Worm (Caenorhabditis elegans) whole organism, L4/young adult: Measurements from ENCODE around the gene F36F12.1.
"Not testable (repeated sequence)": the region's sequence is repeated elsewhere in the genome, so short reads cannot be mapped to it uniquely, and the experiment has no call there.

Experiments
- W03F9.2 ChIP-seq: fragments of 150-350 bp; optimal IDR thresholded peaks from 2 replicates; lab custom pipeline; 2014; ENCODE audit warnings: missing biosample characterization, missing genetic modification characterization
- dao-5 ChIP-seq: sonication (generic microtip); optimal IDR thresholded peaks from 2 replicates; lab custom pipeline; 2016; ENCODE audit warnings: missing genotype, missing genetic modification characterization, moderate library complexity, missing compliant biosample characterization
- him-1 ChIP-seq: sonication (generic microtip); optimal IDR thresholded peaks from 2 replicates; lab custom pipeline; 2016; ENCODE audit warnings: missing genotype, missing genetic modification reagents, missing genetic modification characterization, missing compliant biosample characterization

The F36F12.1 gene

DNA sequence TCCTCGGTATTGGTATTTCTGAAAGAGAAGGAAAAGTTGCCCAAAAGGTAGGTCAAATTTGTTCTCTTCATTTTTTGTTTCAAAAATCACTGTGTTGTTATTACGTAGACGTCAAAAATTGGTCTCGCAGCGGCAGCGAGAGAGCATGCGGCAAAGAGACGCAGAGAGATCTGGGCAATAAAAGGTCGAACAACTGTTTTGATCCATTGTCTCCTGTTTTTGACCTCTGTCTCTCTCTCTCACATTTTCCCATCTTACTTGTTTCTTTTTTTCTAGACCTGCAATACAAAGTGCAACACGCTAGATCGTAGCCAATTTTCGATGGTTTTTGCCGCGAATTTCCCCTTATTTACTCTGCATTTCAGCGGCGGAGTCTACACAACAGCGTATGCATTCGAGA, 23.5 kb upstream of the F36F12.1 start:
- no peak for TF ChIP-seq dao-5 (tag; lab: Kevin White, UChicago)
- no peak for TF ChIP-seq W03F9.2 (tag; lab: Kevin White, UChicago)
- no peak for TF ChIP-seq him-1 (tag; lab: Kevin White, UChicago)

DNA sequence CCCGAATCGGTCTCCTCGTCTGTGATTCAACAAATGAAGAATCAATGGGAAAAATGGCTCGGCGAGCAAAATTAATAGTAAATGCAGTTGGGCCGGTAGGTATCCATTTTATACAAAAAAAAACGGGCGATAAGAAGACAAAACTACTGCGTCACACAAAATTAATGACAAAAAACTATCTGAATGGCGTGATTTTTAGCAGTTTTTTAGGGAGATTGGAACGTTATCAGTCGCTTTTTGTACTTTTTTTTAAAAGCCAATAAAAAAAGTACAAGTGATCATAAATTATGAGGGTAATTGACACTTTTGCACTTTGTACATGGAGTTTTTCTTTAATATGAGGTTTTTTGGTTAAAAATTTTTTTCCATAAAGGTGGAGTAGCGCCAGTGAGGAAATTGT, 20.1 kb upstream of the F36F12.1 start:
- no peak for TF ChIP-seq him-1 (tag; lab: Kevin White, UChicago)
- TF ChIP-seq dao-5 (tag; lab: Kevin White, UChicago) = no peak
- no peak for TF ChIP-seq W03F9.2 (tag; lab: Kevin White, UChicago)

DNA sequence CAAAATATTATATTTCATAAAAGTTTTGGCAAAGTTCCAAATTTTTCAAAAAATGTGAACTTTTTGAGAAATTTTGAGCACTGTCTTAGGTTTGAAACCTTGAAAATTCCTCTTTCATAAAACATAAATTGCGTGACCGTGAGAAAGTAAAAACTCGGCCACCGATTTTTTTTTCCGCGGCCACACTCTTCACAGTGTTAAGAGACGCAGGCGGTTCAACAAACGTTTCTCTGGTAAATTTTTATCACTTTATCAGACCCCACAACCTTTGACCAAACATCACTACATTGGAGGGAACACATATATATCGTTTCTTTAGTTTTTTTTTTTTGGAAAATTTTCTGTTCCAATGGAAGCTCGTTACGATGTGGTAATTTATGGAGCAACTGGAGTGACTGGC, 19.5 kb upstream of the F36F12.1 start, which contains the start of gene F22F7.2:
TSS of gene F22F7.2 (plus strand) at position 266 of the 400 bp plus-strand sequence.
- TF ChIP-seq W03F9.2 (tag; lab: Kevin White, UChicago) (no peak), him-1 (tag; lab: Kevin White, UChicago) (no peak), dao-5 (tag; lab: Kevin White, UChicago) (no peak)

DNA sequence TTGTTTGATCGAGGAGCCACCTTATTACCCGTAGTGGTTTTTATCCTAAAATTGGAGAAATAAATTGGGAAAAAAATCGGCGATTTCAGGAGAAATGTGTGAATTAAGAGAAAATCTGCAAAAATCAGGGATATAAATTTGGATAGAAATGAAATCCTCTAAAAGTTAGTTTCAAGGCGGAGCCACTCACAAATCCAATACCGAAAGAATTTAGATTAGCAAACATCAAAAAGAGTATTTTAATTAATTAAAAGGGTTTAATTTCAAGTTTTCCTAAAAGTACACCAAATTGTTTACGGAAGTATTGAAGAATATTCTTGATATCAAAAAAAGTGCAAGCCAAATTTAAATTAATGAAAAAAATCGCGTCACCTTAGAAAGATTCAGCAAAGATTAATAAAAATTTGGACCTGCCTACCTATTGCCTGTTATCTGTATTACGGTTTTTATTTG, 18.9 kb upstream of the F36F12.1 start, which contains the start of gene F22F7.8:
TSS of gene F22F7.8 (minus strand) at position 51 of the 453 bp plus-strand sequence.
- TF ChIP-seq W03F9.2 (tag; lab: Kevin White, UChicago) (no peak), him-1 (tag; lab: Kevin White, UChicago) (no peak), dao-5 (tag; lab: Kevin White, UChicago) (no peak)

DNA sequence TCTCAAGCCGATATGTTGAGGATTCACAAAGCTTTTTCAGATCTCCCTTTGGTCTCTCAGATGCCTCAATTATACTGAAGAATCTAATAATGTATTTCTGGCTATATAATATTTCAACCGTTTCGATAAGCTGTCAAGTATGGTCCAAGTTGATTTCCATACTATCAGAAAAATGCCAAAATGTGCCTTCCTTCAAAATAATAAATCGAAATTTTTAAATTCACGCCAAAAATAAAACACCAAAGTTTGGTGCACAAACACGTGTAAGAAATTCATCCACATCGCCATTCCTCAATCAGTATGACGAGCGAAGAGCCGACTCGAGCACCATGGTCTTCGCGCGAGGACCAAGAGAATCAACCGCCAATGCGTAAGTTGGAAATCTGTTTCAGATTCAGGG, 16.5 kb upstream of the F36F12.1 start, which contains the start of gene F22F7.11:
TSS of gene F22F7.11 (plus strand) at position 301 of the 400 bp plus-strand sequence.
- no peak for TF ChIP-seq W03F9.2 (tag; lab: Kevin White, UChicago)

DNA sequence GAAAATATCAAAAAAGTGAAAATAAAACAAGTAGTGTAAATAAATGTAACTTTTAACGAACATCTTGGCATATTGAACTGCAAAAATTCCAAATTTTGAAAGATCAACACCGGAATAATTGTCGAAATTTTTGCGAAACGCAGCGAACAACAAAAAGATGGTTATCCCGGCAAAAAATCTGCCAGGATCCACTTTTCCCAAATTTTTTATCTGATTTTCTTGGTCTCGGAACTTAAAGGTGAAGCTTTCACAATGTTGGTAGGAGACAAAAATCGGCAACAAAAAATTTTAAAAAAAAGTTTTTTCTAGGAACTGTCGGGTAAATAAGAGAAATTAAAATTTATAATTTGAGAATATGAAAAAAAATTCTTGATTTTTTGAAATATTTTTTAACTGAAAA, 15.6 kb upstream of the F36F12.1 start, which contains the start of gene bgnt-1.2:
TSS of gene bgnt-1.2 (minus strand) at position 101 of the 400 bp plus-strand sequence.
- TF ChIP-seq him-1 (tag; lab: Kevin White, UChicago) (no peak), dao-5 (tag; lab: Kevin White, UChicago) (no peak), W03F9.2 (tag; lab: Kevin White, UChicago) (no peak)

DNA sequence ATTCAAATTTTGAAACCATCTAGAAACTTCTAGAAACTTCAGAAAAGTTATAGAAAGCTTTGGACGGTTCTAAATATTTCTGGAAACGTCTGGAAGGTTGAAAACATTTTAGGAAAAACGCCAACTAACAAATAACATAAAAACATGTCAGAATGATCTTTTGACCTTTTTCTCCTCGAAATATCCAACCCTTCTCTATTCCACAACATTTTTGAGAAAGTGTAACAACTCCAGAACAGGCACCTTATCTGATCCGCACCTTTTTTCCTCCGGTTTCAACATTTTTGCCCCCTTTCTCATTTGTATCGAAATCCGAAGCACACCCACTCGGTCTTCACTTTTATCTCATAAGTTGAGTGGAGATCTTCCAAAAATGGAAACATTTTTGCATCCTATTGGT, 7.3 kb upstream of the F36F12.1 start, which contains the start of gene F22F7.3:
TSS of gene F22F7.3 (plus strand) at position 301 of the 400 bp plus-strand sequence.
- no peak for TF ChIP-seq him-1 (tag; lab: Kevin White, UChicago)
- no peak for TF ChIP-seq W03F9.2 (tag; lab: Kevin White, UChicago)
- no peak for TF ChIP-seq dao-5 (tag; lab: Kevin White, UChicago)

DNA sequence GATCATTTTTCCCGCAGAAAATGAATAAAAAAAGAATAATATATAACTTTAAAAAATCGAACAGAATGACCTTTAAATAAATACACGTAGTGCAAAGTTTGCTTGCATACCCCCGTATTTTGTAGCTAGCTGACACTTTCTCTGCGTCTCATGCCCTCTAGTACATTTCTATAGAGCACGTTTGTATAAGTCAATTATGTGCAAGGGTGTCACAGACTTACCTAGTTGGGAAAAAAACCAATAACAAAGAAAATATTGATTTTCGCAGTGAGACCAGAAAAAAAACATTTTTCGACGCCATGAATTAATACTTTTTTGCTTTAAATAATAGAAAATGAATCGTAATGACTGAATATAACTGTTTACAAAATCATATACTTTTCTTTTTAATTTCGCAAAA, 6.3 kb upstream of the F36F12.1 start, which contains the start of gene ckb-4:
TSS of gene ckb-4 (minus strand) at position 140 of the 400 bp plus-strand sequence.
- no peak for TF ChIP-seq him-1 (tag; lab: Kevin White, UChicago)
- no peak for TF ChIP-seq W03F9.2 (tag; lab: Kevin White, UChicago)
- TF ChIP-seq dao-5 (tag; lab: Kevin White, UChicago) = no peak

DNA sequence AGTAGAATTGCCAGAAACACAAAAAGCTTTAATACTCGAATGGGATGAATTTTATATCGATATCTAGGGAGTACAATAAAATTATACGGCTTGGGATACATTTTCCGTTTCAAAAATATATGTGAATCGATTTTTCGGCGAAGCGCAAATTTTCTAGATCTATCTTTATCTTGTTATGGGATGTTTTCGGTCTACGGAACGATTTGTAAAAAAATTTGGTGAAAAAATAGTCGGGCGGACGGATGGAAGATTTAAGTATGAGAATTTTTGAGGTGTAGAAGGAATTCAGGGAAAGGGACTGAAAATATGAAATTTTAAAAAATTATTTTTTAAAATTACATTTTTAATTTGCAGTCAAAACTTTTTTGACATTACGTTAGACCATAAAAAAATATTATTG, 3.0 kb upstream of the F36F12.1 start, which contains the start of gene F22F7.4:
TSS of gene F22F7.4 (minus strand) at position 101 of the 400 bp plus-strand sequence.
- TF ChIP-seq W03F9.2 (tag; lab: Kevin White, UChicago) = no peak
- no peak for TF ChIP-seq him-1 (tag; lab: Kevin White, UChicago)
- no peak for TF ChIP-seq dao-5 (tag; lab: Kevin White, UChicago)

DNA sequence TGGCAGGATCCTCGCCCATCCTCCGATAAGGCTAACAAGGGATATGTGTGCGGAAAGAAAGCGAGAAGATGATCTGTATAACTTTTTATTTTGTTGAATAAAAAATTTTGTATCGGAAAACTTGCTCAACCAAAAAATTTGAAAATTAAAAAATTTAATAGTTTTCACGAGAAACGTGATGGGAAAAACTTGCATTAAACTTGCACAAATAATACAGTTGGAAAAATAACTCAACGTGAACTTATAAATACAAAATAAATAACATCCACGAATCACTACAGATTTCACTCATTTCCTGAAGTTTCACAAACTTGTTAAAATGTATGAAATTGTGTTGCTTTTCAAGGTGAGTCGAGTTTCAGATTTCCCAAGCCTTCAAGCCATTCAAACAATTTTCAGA, 4.0 kb downstream of the F36F12.1 start, which contains the start of gene F36F12.7:
TSS of gene F36F12.7 (plus strand) at position 301 of the 400 bp plus-strand sequence.
- TF ChIP-seq W03F9.2 (tag; lab: Kevin White, UChicago) = no peak
- TF ChIP-seq dao-5 (tag; lab: Kevin White, UChicago) = no peak
- no peak for TF ChIP-seq him-1 (tag; lab: Kevin White, UChicago)

DNA sequence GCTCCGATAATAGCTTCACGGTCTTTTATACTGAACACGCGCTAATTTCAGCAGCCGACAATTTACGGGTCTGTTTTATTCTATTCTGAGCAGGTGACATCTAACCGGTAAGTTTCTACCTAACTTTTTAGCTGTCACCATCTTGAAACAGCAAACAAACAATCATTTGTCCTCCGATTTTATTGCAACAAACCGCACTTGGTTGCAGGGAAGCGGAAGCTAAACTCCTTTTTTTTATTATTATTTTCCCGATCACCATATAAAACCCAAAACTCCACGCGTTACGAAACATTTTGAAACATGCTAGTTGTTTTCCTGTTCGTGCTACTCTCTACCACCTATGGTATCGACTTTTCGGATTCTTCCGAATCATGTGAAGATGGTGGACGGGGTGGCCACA, 5.4 kb downstream of the F36F12.1 start, which contains the start of gene clec-208:
TSS of gene clec-208 (plus strand) at position 301 of the 400 bp plus-strand sequence.
- TF ChIP-seq dao-5 (tag; lab: Kevin White, UChicago) = no peak
- no peak for TF ChIP-seq W03F9.2 (tag; lab: Kevin White, UChicago)
- no peak for TF ChIP-seq him-1 (tag; lab: Kevin White, UChicago)

DNA sequence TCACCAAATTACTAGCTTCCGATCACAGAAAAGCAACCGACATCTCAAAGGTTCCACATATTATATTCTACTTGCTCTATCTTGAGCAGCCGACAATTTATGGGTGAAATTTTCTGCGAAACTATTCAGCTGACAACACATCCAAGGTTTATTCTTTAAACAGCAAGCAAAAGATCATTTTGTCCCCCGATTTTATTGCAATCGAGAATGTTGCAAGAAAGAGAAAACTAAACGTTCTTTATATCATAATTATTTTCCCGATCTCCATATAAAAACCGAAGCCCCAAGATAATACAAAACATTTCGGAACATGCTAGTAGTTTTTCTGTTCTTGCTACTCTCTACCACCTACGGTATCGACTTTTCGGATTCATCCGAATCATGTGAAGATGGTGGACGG, 7.2 kb downstream of the F36F12.1 start, which contains the start of gene clec-207:
TSS of gene clec-207 (plus strand) at position 301 of the 400 bp plus-strand sequence.
- TF ChIP-seq W03F9.2 (tag; lab: Kevin White, UChicago) = no peak
- TF ChIP-seq him-1 (tag; lab: Kevin White, UChicago) = no peak
- no peak for TF ChIP-seq dao-5 (tag; lab: Kevin White, UChicago)

DNA sequence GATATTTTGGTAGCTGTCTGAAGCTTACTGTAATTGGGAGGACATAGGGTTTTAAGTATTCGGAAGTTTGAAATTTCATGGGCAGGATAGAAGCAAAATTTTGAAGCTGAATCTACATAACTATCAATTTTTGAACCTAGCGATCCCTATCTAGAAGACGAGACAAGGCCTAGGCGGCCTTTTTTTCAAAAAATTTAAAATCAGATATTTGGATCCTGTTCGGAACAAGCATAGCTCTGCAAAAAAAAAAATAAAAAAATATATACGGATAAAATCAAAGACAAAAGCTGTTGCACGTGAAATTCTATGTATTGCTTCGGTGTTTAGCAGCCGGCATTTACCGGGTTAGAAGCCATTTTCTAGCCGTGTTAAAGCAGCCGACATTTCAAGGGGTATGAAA, 7.8 kb downstream of the F36F12.1 start, which contains the start of gene F36F12.2:
TSS of gene F36F12.2 (minus strand) at position 101 of the 400 bp plus-strand sequence.
- TF ChIP-seq him-1 (tag; lab: Kevin White, UChicago) (no peak), dao-5 (tag; lab: Kevin White, UChicago) (no peak), W03F9.2 (tag; lab: Kevin White, UChicago) (no peak)

DNA sequence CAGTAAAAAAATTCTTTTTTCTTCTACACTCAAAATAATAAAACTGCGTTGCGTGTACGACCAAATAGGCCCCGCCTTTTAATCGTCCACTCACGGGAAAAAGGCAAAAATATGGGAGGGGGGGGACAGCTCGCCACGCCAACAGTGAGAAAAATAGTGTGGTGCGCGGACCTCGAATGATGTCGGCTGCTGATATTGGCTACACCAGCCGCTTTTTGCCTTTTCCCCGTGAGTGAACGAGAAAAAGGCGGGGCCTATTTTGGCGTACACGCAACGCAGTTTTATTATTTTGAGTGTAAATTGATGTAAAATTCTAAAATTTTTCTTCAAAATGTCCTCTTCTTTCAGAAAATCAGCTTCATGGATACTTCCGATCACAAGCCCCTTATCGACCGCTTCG, 12.7 kb downstream of the F36F12.1 start, which contains the start of gene ztf-28:
TSS of gene ztf-28 (plus strand) at position 349 of the 400 bp plus-strand sequence.
- not testable (repeated sequence) for TF ChIP-seq W03F9.2, dao-5, him-1 (tag; lab: Kevin White, UChicago)
